Worm (Caenorhabditis elegans): ENCODE measurements around the gene Y53G8AR.8.

ce11 chrIII:3323906-3324305 is 29.8 kb upstream of the Y53G8AR.8 start:
- TF ChIP-seq unc-62 (GFP tag; optimal IDR thresholded peaks at IDR 0.05): no peak
- no peak for TF ChIP-seq ceh-16 (tag; optimal IDR thresholded peaks at IDR 0.05)
- TF ChIP-seq pqm-1 (tag; optimal IDR thresholded peaks at IDR 0.05): no peak
- TF ChIP-seq skn-1 (tag; optimal IDR thresholded peaks at IDR 0.05): no peak
- peak; percentile 78 for TF ChIP-seq ama-1 (optimal IDR thresholded peaks at IDR 0.05)
- TF ChIP-seq lin-15B (tag; optimal IDR thresholded peaks at IDR 0.05): peak; percentile 75
- no peak for TF ChIP-seq fkh-10 (GFP tag; optimal IDR thresholded peaks at IDR 0.05)
- peak in 1 of 2 experiments; percentile 20 for TF ChIP-seq eor-1 (tag; optimal IDR thresholded peaks at IDR 0.05)
- peak; percentile 75 for TF ChIP-seq pha-4 (tag; optimal IDR thresholded peaks at IDR 0.05)
- TF ChIP-seq sea-2 (GFP tag; optimal IDR thresholded peaks at IDR 0.05): no peak
- no peak for TF ChIP-seq nhr-237 (tag; optimal IDR thresholded peaks at IDR 0.05)
- no peak for TF ChIP-seq snpc-4 (tag; optimal IDR thresholded peaks at IDR 0.05)

All from whole organism, L3 larva.